Fruit fly (Drosophila melanogaster) whole organism, embryonic: ENCODE data around the gene CRIF.

Experiments
- Adf1 ChIP-seq: fragments of 200-800 bp; sonication (Bioruptor generic); IDR thresholded peaks from 2 replicates; pipeline ENCODE4 v1.3.6; 2022; ENCODE audit warnings: missing biosample characterization, missing genetic modification characterization
- CG10959 ChIP-seq: fragments of 200-800 bp; sonication (Bioruptor generic); IDR thresholded peaks from 2 replicates; pipeline ENCODE4 v1.3.6; 2022; ENCODE audit warnings: missing biosample characterization, missing genetic modification characterization
- CG11695 ChIP-seq: fragments of 200-800 bp; sonication (Bioruptor generic); IDR thresholded peaks from 3 replicates; pipeline ENCODE4 v1.3.6; 2022; ENCODE audit warnings: missing biosample characterization, missing genetic modification characterization
- CG14667 ChIP-seq: fragments of 200-800 bp; sonication (Bioruptor generic); IDR thresholded peaks from 2 replicates; pipeline ENCODE4 v1.3.6; 2022; ENCODE audit warnings: missing biosample characterization, missing genetic modification characterization
- CG1529 ChIP-seq: fragments of 200-800 bp; sonication (Bioruptor generic); optimal IDR thresholded peaks from 3 replicates; lab custom pipeline; 2018; ENCODE audit warnings: missing biosample characterization, missing genetic modification characterization
- CG1602 ChIP-seq: fragments of 200-800 bp; sonication (Bioruptor generic); optimal IDR thresholded peaks from 3 replicates; lab custom pipeline; 2016; ENCODE audit warnings: missing biosample characterization, missing genetic modification characterization
- CG17328 ChIP-seq: fragments of 200-800 bp; sonication (Bioruptor generic); IDR thresholded peaks from 2 replicates; pipeline ENCODE4 v1.3.6; 2022; ENCODE audit warnings: missing biosample characterization, missing genetic modification characterization
- CG17802 ChIP-seq: fragments of 200-800 bp; sonication (Bioruptor generic); optimal IDR thresholded peaks from 2 replicates; lab custom pipeline; 2018; ENCODE audit warnings: missing biosample characterization, mild to moderate bottlenecking, missing genetic modification characterization, moderate library complexity
- CG18599 ChIP-seq: fragments of 200-800 bp; sonication (Bioruptor generic); optimal IDR thresholded peaks from 3 replicates; lab custom pipeline; 2017; ENCODE audit warnings: missing biosample characterization, missing genetic modification characterization, mild to moderate bottlenecking, moderate library complexity, missing genetic modification reagents
- CG2120 ChIP-seq: fragments of 200-800 bp; sonication (Bioruptor generic); optimal IDR thresholded peaks from 3 replicates; lab custom pipeline; 2016; ENCODE audit warnings: missing biosample characterization, missing genetic modification characterization
- CG31441 ChIP-seq: fragments of 200-800 bp; sonication (Bioruptor generic); IDR thresholded peaks from 2 replicates; pipeline ENCODE4 v1.3.6; 2022; ENCODE audit warnings: missing biosample characterization, missing genetic modification characterization
- CG3163 ChIP-seq: fragments of 200-800 bp; sonication (Bioruptor generic); optimal IDR thresholded peaks from 3 replicates; lab custom pipeline; 2016; ENCODE audit warnings: missing biosample characterization, missing genetic modification characterization
- CG4360 ChIP-seq: fragments of 200-800 bp; sonication (Bioruptor generic); IDR thresholded peaks from 2 replicates; pipeline ENCODE4 v1.3.6; 2022; ENCODE audit warnings: missing biosample characterization, missing genetic modification characterization
- CG4617 ChIP-seq: fragments of 200-800 bp; sonication (Bioruptor generic); optimal IDR thresholded peaks from 3 replicates; lab custom pipeline; 2016; ENCODE audit warnings: missing biosample characterization, missing genetic modification characterization, borderline replicate concordance
- CG6765 ChIP-seq: fragments of 200-800 bp; sonication (Bioruptor generic); optimal IDR thresholded peaks from 3 replicates; lab custom pipeline; 2017; ENCODE audit warnings: missing biosample characterization, mild to moderate bottlenecking, missing genetic modification characterization
- CG6791 ChIP-seq: fragments of 200-800 bp; sonication (Bioruptor generic); IDR thresholded peaks from 3 replicates; pipeline ENCODE4 v1.3.6; 2022; ENCODE audit warnings: missing biosample characterization, missing genetic modification characterization; ENCODE audit not compliant: partially characterized antibody
- CG9609 ChIP-seq: fragments of 200-800 bp; sonication (Bioruptor generic); optimal IDR thresholded peaks from 3 replicates; lab custom pipeline; 2016; ENCODE audit warnings: missing biosample characterization, missing genetic modification characterization
- Camta ChIP-seq: fragments of 200-800 bp; sonication (Bioruptor generic); optimal IDR thresholded peaks from 2 replicates; lab custom pipeline; 2016; ENCODE audit warnings: missing biosample characterization, missing genetic modification characterization
- CrebB ChIP-seq: fragments of 200-800 bp; sonication (Bioruptor generic); optimal IDR thresholded peaks from 3 replicates; lab custom pipeline; 2018; ENCODE audit warnings: missing biosample characterization, mild to moderate bottlenecking, missing genetic modification characterization
- D19B ChIP-seq: fragments of 200-800 bp; sonication (Bioruptor generic); optimal IDR thresholded peaks from 2 replicates; lab custom pipeline; 2017; ENCODE audit warnings: missing biosample characterization, mild to moderate bottlenecking, missing genetic modification characterization
- Dbx ChIP-seq: fragments of 200-800 bp; sonication (Bioruptor generic); IDR thresholded peaks from 3 replicates; pipeline ENCODE4 v1.3.6; 2022; ENCODE audit warnings: missing biosample characterization, missing genetic modification characterization
- E2f2 ChIP-seq: fragments of 200-800 bp; sonication (Bioruptor generic); IDR thresholded peaks from 2 replicates; pipeline ENCODE4 v1.3.6; 2022; ENCODE audit warnings: missing biosample characterization, missing genetic modification characterization
- Elba2 ChIP-seq: fragments of 200-800 bp; sonication (Bioruptor generic); optimal IDR thresholded peaks from 3 replicates; lab custom pipeline; 2016; ENCODE audit warnings: missing biosample characterization, missing genetic modification characterization
- HLH54F ChIP-seq: fragments of 200-800 bp; sonication (Bioruptor generic); optimal IDR thresholded peaks from 3 replicates; lab custom pipeline; 2016; ENCODE audit warnings: missing biosample characterization, missing genetic modification characterization
- Hand ChIP-seq: fragments of 200-800 bp; sonication (Bioruptor generic); optimal IDR thresholded peaks from 2 replicates; lab custom pipeline; 2017; ENCODE audit warnings: mild to moderate bottlenecking, missing biosample characterization, missing genetic modification reagents, missing genetic modification characterization
- Hmx ChIP-seq: fragments of 200-800 bp; sonication (Bioruptor generic); optimal IDR thresholded peaks from 2 replicates; lab custom pipeline; 2016; ENCODE audit warnings: missing biosample characterization, missing genetic modification characterization
- Nf-YA ChIP-seq: fragments of 200-800 bp; sonication (Bioruptor generic); IDR thresholded peaks from 2 replicates; pipeline ENCODE4 v1.3.6; 2022; ENCODE audit warnings: missing biosample characterization, missing genetic modification characterization
- Ptx1 ChIP-seq: fragments of 200-800 bp; sonication (Bioruptor generic); IDR thresholded peaks from 2 replicates; pipeline ENCODE4 v1.3.6; 2022; ENCODE audit warnings: missing biosample characterization, missing genetic modification characterization
- Sox100B ChIP-seq: fragments of 200-800 bp; sonication (Bioruptor generic); optimal IDR thresholded peaks from 3 replicates; lab custom pipeline; 2018; ENCODE audit warnings: missing biosample characterization, mild to moderate bottlenecking, missing genetic modification characterization
- aop ChIP-seq: fragments of 200-800 bp; sonication (Bioruptor generic); IDR thresholded peaks from 2 replicates; pipeline ENCODE4 v1.3.6; 2022; ENCODE audit warnings: missing biosample characterization, missing genetic modification characterization
- ase ChIP-seq: fragments of 200-800 bp; sonication (Bioruptor generic); IDR thresholded peaks from 3 replicates; pipeline ENCODE4 v1.3.6; 2022; ENCODE audit warnings: missing biosample characterization, missing genetic modification characterization
- bbx ChIP-seq: fragments of 200-800 bp; sonication (Bioruptor generic); IDR thresholded peaks from 2 replicates; pipeline ENCODE4 v1.3.6; 2022; ENCODE audit warnings: missing biosample characterization, missing genetic modification characterization; ENCODE audit not compliant: partially characterized antibody
- br ChIP-seq: fragments of >200 bp; optimal IDR thresholded peaks from 2 replicates; lab custom pipeline; 2017
- cad ChIP-seq: fragments of >200 bp; optimal IDR thresholded peaks from 2 replicates; lab custom pipeline; 2017; ENCODE audit warnings: missing biosample characterization, missing genetic modification characterization
- corto ChIP-seq: fragments of 200-800 bp; sonication (Bioruptor generic); optimal IDR thresholded peaks from 2 replicates; lab custom pipeline; 2016; ENCODE audit warnings: missing biosample characterization, mild to moderate bottlenecking, missing genetic modification characterization, moderate library complexity
- crp ChIP-seq, 2 experiments: fragments of 200-800 bp; sonication (Bioruptor generic); optimal IDR thresholded peaks; 2 replicates in 1 of 2; 3 replicates in 1 of 2; lab custom pipeline; 2017; ENCODE audit warnings: missing biosample characterization in 2 of 2, missing genetic modification characterization in 2 of 2, mild to moderate bottlenecking in 1 of 2, moderate library complexity in 1 of 2
- cwo ChIP-seq: fragments of 200-800 bp; sonication (Bioruptor generic); optimal IDR thresholded peaks from 3 replicates; lab custom pipeline; 2017; ENCODE audit warnings: missing biosample characterization, missing genetic modification characterization, mild to moderate bottlenecking, moderate library complexity, missing genetic modification reagents
- en ChIP-seq: fragments of 200-800 bp; sonication (Bioruptor generic); optimal IDR thresholded peaks from 2 replicates; lab custom pipeline; 2016; ENCODE audit warnings: missing biosample characterization, missing genetic modification characterization
- fd102C ChIP-seq: fragments of 200-800 bp; sonication (Bioruptor generic); optimal IDR thresholded peaks from 2 replicates; lab custom pipeline; 2018; ENCODE audit warnings: missing biosample characterization, mild to moderate bottlenecking, missing genetic modification characterization, moderate library complexity
- fru ChIP-seq: fragments of >200 bp; optimal IDR thresholded peaks from 2 replicates; lab custom pipeline; 2017
- hth ChIP-seq: fragments of >200 bp; optimal IDR thresholded peaks from 2 replicates; lab custom pipeline; 2017; ENCODE audit warnings: inconsistent platforms
- ken ChIP-seq: fragments of 200-800 bp; sonication (Bioruptor generic); IDR thresholded peaks from 3 replicates; pipeline ENCODE4 v1.3.6; 2022; ENCODE audit warnings: missing biosample characterization, missing genetic modification characterization
- knrl ChIP-seq: fragments of 200-800 bp; sonication (Bioruptor generic); IDR thresholded peaks from 3 replicates; pipeline ENCODE4 v1.3.6; 2022; ENCODE audit warnings: missing biosample characterization, missing genetic modification characterization; ENCODE audit not compliant: partially characterized antibody
- lbe ChIP-seq: fragments of 200-800 bp; sonication (Bioruptor generic); optimal IDR thresholded peaks from 2 replicates; lab custom pipeline; 2016; ENCODE audit warnings: missing biosample characterization, mild to moderate bottlenecking, missing genetic modification characterization
- lilli ChIP-seq: fragments of 200-800 bp; sonication (Bioruptor generic); optimal IDR thresholded peaks from 3 replicates; lab custom pipeline; 2016; ENCODE audit warnings: missing biosample characterization, missing genetic modification characterization
- nau ChIP-seq: fragments of 200-800 bp; sonication (Bioruptor generic); optimal IDR thresholded peaks from 3 replicates; lab custom pipeline; 2017; ENCODE audit warnings: missing biosample characterization, mild to moderate bottlenecking, missing genetic modification characterization, missing genetic modification reagents
- odd ChIP-seq: fragments of 200-800 bp; sonication (Bioruptor generic); optimal IDR thresholded peaks from 2 replicates; lab custom pipeline; 2017; ENCODE audit warnings: missing biosample characterization, mild to moderate bottlenecking, missing genetic modification characterization
- pnt ChIP-seq: fragments of 200-800 bp; sonication (Bioruptor generic); optimal IDR thresholded peaks from 3 replicates; lab custom pipeline; 2016; ENCODE audit warnings: missing biosample characterization, missing genetic modification characterization
- stc ChIP-seq: fragments of 200-800 bp; sonication (Bioruptor generic); IDR thresholded peaks from 2 replicates; pipeline ENCODE4 v1.3.6; 2022; ENCODE audit warnings: missing biosample characterization, missing genetic modification characterization
- tgo ChIP-seq: fragments of 200-800 bp; sonication (Bioruptor generic); IDR thresholded peaks from 3 replicates; pipeline ENCODE4 v1.3.6; 2022; ENCODE audit warnings: missing biosample characterization, missing genetic modification characterization
- wek ChIP-seq: fragments of 200-800 bp; sonication (Bioruptor generic); optimal IDR thresholded peaks from 3 replicates; lab custom pipeline; 2018; ENCODE audit warnings: missing biosample characterization, mild to moderate bottlenecking, missing genetic modification characterization, moderate library complexity
- yki ChIP-seq: fragments of >200 bp; optimal IDR thresholded peaks from 3 replicates; lab custom pipeline; 2018
- zf30C ChIP-seq: fragments of 200-800 bp; sonication (Bioruptor generic); optimal IDR thresholded peaks from 3 replicates; lab custom pipeline; 2018; ENCODE audit warnings: missing biosample characterization, mild to moderate bottlenecking, missing genetic modification characterization

CRIF gene

dm6 chr3L:21584683-21585082 is 16.0 kb upstream of the CRIF start (continued):
- TF ChIP-seq Elba2 (GFP tag; lab: Kevin White, UChicago), result peak; percentile 39
- TF ChIP-seq Ptx1 (GFP tag; lab: Robert Waterston, UW), result no peak
- no peak for TF ChIP-seq hth (lab: Kevin White, UChicago)
- no peak for TF ChIP-seq CG10959 (GFP tag; lab: Robert Waterston, UW)
- no peak for TF ChIP-seq knrl (GFP tag; lab: Robert Waterston, UW)
- TF ChIP-seq D19B (GFP tag; lab: Kevin White, UChicago), result no peak
- no peak for TF ChIP-seq Camta (GFP tag; lab: Kevin White, UChicago)
- peak; percentile 1 for TF ChIP-seq odd (GFP tag; lab: Kevin White, UChicago)
- no peak for TF ChIP-seq HLH54F
- TF ChIP-seq crp (GFP tag; optimal IDR thresholded peaks at IDR 0.05; lab: Kevin White, UChicago), result no peak
- TF ChIP-seq CG2120, result no peak
- TF ChIP-seq CG4617 (GFP tag; lab: Kevin White, UChicago), result no peak
- no peak for TF ChIP-seq lbe (GFP tag; lab: Kevin White, UChicago)
- no peak for TF ChIP-seq CG4360
- no peak for TF ChIP-seq CG9609 (GFP tag; lab: Kevin White, UChicago)
- TF ChIP-seq pnt (GFP tag; lab: Kevin White, UChicago), result no peak
- no peak for TF ChIP-seq CG14667
- no peak for TF ChIP-seq CG11695 (GFP tag; lab: Robert Waterston, UW)
- peak; percentile 1 for TF ChIP-seq cad (GFP tag; lab: Kevin White, UChicago)
- TF ChIP-seq E2f2 (GFP tag; lab: Robert Waterston, UW), result no peak
- no peak for TF ChIP-seq Hmx
- TF ChIP-seq CG1529 (GFP tag; lab: Kevin White, UChicago), result no peak
- TF ChIP-seq wek (GFP tag; lab: Kevin White, UChicago), result peak; percentile 9
- no peak for TF ChIP-seq CG31441 (GFP tag; lab: Robert Waterston, UW)
- peak; percentile 99 for TF ChIP-seq CG3163 (GFP tag; lab: Kevin White, UChicago)
- TF ChIP-seq CG6791, result no peak
- TF ChIP-seq nau, result no peak
- no peak for TF ChIP-seq en
- no peak for TF ChIP-seq CG6765 (GFP tag; lab: Kevin White, UChicago)
- TF ChIP-seq CrebB (tag; lab: Kevin White, UChicago), result no peak
- no peak for TF ChIP-seq bbx (GFP tag; lab: Robert Waterston, UW)
- TF ChIP-seq ase (GFP tag; lab: Robert Waterston, UW), result no peak
- TF ChIP-seq Adf1 (GFP tag; lab: Robert Waterston, UW), result peak; percentile 80
- TF ChIP-seq Dbx (GFP tag; lab: Robert Waterston, UW), result no peak
- TF ChIP-seq br (lab: Kevin White, UChicago), result no peak
- TF ChIP-seq CG1602 (GFP tag; lab: Kevin White, UChicago), result no peak
- no peak for TF ChIP-seq lilli
- TF ChIP-seq fru (lab: Kevin White, UChicago), result no peak
- TF ChIP-seq stc (GFP tag; lab: Robert Waterston, UW), result no peak
- no peak for TF ChIP-seq aop (GFP tag; lab: Robert Waterston, UW)
- no peak for TF ChIP-seq CG17328 (GFP tag; lab: Robert Waterston, UW)
- no peak for TF ChIP-seq tgo (GFP tag; lab: Robert Waterston, UW)
- no peak for TF ChIP-seq cwo (GFP tag; lab: Kevin White, UChicago)
- TF ChIP-seq zf30C (GFP tag; lab: Kevin White, UChicago), result no peak
- TF ChIP-seq Sox100B (GFP tag; lab: Kevin White, UChicago), result no peak
- TF ChIP-seq fd102C (GFP tag; lab: Kevin White, UChicago), result no peak
- TF ChIP-seq CG18599 (GFP tag; lab: Kevin White, UChicago), result no peak
- TF ChIP-seq Nf-YA, result no peak
- TF ChIP-seq ken, result 0 out of 3 replicates have a peak, but pooled peaks have one; percentile 3
- no peak for TF ChIP-seq CG17802 (tag; lab: Kevin White, UChicago)
- TF ChIP-seq corto (GFP tag; lab: Kevin White, UChicago), result no peak
- TF ChIP-seq yki (lab: Kevin White, UChicago), result peak; percentile 89
- no peak for TF ChIP-seq Hand
